Fruit fly (Drosophila melanogaster): ENCODE data around the gene CG14301.
A peak's percentile ranks its signal among the peaks of the same experiment; 100 is the strongest.

The CG14301 gene

DNA sequence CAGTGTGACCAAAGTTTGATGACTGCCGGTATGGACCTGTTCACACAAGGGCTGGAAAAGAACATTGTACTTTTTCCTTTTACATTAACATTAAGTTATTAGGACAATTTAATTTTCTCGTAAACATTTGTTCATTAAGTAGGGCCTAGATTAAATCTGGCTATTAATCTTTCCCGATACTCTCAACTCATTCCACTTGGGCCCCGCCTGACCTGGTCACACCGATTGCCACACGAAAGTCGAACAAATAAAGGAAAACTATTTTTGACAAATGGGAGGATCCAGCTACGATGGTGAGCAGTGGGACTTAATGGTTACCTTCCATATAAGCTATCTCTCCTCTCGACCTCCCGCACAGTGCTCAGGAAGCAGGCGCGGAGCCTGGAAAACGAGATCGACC is 22.3 kb upstream of the CG14301 start, which contains the start of the genes Cpsf73 and Gos28 (continued):
- TF ChIP-seq zen (tag; optimal IDR thresholded peaks at IDR 0.05) (peak; percentile 1), HmgZ (tag; optimal IDR thresholded peaks at IDR 0.05) (peak; percentile 73), Taf1 (GFP tag; IDR thresholded peaks at IDR 0.05) (no peak), ems (GFP tag; optimal IDR thresholded peaks at IDR 0.05) (no peak), dimm (GFP tag; IDR thresholded peaks at IDR 0.05) (no peak), zen2 (GFP tag; IDR thresholded peaks at IDR 0.05; ENCODE audit: partially characterized antibody) (no peak; the same call in 2 of the 3 replicates), Max (GFP tag; optimal IDR thresholded peaks at IDR 0.05) (no peak), CG13296 (GFP tag; optimal IDR thresholded peaks at IDR 0.05) (no peak), bowl (GFP tag; IDR thresholded peaks at IDR 0.05) (no peak), disco-r (GFP tag; optimal IDR thresholded peaks at IDR 0.05) (no peak), ara (GFP tag; IDR thresholded peaks at IDR 0.05) (0 out of 2 replicates have a peak, but pooled peaks have one; percentile 32), CG32772 (GFP tag; IDR thresholded peaks at IDR 0.05) (no peak), Trl (optimal IDR thresholded peaks at IDR 0.05) (no peak), Trl (GFP tag; optimal IDR thresholded peaks at IDR 0.05) (no peak), CG3407 (GFP tag; optimal IDR thresholded peaks at IDR 0.05) (no peak), CG10565 (GFP tag; optimal IDR thresholded peaks at IDR 0.05) (no peak), Dll (GFP tag; IDR thresholded peaks at IDR 0.05; ENCODE audit: partially characterized antibody) (peak; percentile 60; the same call in 1 of the 4 replicates), Myb (GFP tag; optimal IDR thresholded peaks at IDR 0.05) (peak; percentile 19), CG6272 (GFP tag; IDR thresholded peaks at IDR 0.05) (no peak; the same call in 1 of the 2 replicates), esg (GFP tag; conservative IDR thresholded peaks at IDR 0.05) (no peak), CG9609 (GFP tag; optimal IDR thresholded peaks at IDR 0.05) (no peak), cato (GFP tag; optimal IDR thresholded peaks at IDR 0.05; ENCODE audit: borderline replicate concordance) (no peak), pzg (GFP tag; optimal IDR thresholded peaks at IDR 0.05) (peak; percentile 65), vnd (GFP tag; IDR thresholded peaks at IDR 0.05; ENCODE audit: partially characterized antibody) (no peak), CG11247 (GFP tag; IDR thresholded peaks at IDR 0.05) (no peak), nerfin-2 (GFP tag; IDR thresholded peaks at IDR 0.05; ENCODE audit: partially characterized antibody) (no peak; the same call in 1 of the 2 replicates), sc (optimal IDR thresholded peaks at IDR 0.05) (no peak), sc (GFP tag; optimal IDR thresholded peaks at IDR 0.05) (no peak), Ets65A (GFP tag) (no peak), CG17802 (tag; optimal IDR thresholded peaks at IDR 0.05) (peak; percentile 98), CG3995 (GFP tag; optimal IDR thresholded peaks at IDR 0.05) (no peak), Atf6 (GFP tag; IDR thresholded peaks at IDR 0.05) (no peak), CG1529 (GFP tag; optimal IDR thresholded peaks at IDR 0.05) (no peak), crp (GFP tag; optimal IDR thresholded peaks at IDR 0.05) (peak in 1 of 2 experiments; percentile 54), peb (GFP tag; IDR thresholded peaks at IDR 0.05) (no peak), CG15479 (GFP tag; optimal IDR thresholded peaks at IDR 0.05) (no peak), ERR (GFP tag; optimal IDR thresholded peaks at IDR 0.05) (peak; percentile 4), Sox100B (GFP tag; optimal IDR thresholded peaks at IDR 0.05) (no peak), unpg (GFP tag; optimal IDR thresholded peaks at IDR 0.05) (peak; percentile 19), CG2202 (tag; optimal IDR thresholded peaks at IDR 0.05) (no peak), CG6254 (GFP tag; optimal IDR thresholded peaks at IDR 0.05) (no peak), CG15601 (tag; optimal IDR thresholded peaks at IDR 0.05) (peak; percentile 46), Dip3 (GFP tag; optimal IDR thresholded peaks at IDR 0.05) (no peak), nom (GFP tag; optimal IDR thresholded peaks at IDR 0.05) (no peak), Atf-2 (GFP tag; optimal IDR thresholded peaks at IDR 0.05) (no peak), CG4854 (GFP tag; optimal IDR thresholded peaks at IDR 0.05) (no peak), CG5180 (GFP tag; optimal IDR thresholded peaks at IDR 0.05) (no peak), CoRest (tag; optimal IDR thresholded peaks at IDR 0.05) (peak; percentile 33), CG34422 (GFP tag; IDR thresholded peaks at IDR 0.05) (peak; percentile 78; the same call in 2 of the 3 replicates), CG12744 (GFP tag; optimal IDR thresholded peaks at IDR 0.05) (no peak), dmrt11E (tag; optimal IDR thresholded peaks at IDR 0.05) (peak; percentile 3)
